Worm (Caenorhabditis elegans) whole organism, young adult: ENCODE results near the gene C16A11.7.

Experiments
- F39B2.1 ChIP-seq: fragments of 200-800 bp; sonication (Bioruptor generic); IDR thresholded peaks from 2 replicates; pipeline ENCODE4 v1.3.6; 2022; ENCODE audit warnings: missing genetic modification reagents, missing genetic modification characterization, missing compliant biosample characterization
- ama-1 ChIP-seq, 3 experiments: fragments of 150-350 bp in 1 of 3; sonication (generic microtip) in 2 of 3; optimal IDR thresholded peaks; 2 replicates each; lab custom pipeline; 2014 to 2018; ENCODE audit warnings: missing biosample characterization in 2 of 3, missing genetic modification characterization in 2 of 3, missing genetic modification reagents in 2 of 3
- sptf-2 ChIP-seq: fragments of 200-800 bp; sonication (Bioruptor generic); optimal IDR thresholded peaks from 2 replicates; lab custom pipeline; 2018; ENCODE audit warnings: mild to moderate bottlenecking, missing genetic modification characterization, missing compliant biosample characterization
- unc-130 ChIP-seq: sonication (generic microtip); optimal IDR thresholded peaks from 2 replicates; lab custom pipeline; 2016; ENCODE audit warnings: missing genetic modification reagents, missing genetic modification characterization, missing compliant biosample characterization

- TF ChIP-seq ama-1 (optimal IDR thresholded peaks at IDR 0.05; lab: Kevin White, UChicago), result no peak
- no peak for TF ChIP-seq ama-1 (GFP tag; optimal IDR thresholded peaks at IDR 0.05; lab: Kevin White, UChicago)
- no peak for TF ChIP-seq F39B2.1 (GFP tag; lab: Robert Waterston, UW)
- no peak for TF ChIP-seq sptf-2 (GFP tag; lab: Kevin White, UChicago)
- TF ChIP-seq unc-130 (GFP tag; lab: Kevin White, UChicago), result no peak
These were observed 27.8 kb upstream of the C16A11.7 start for ce11 chrII:4284305-4285193.
